Worm (Caenorhabditis elegans) whole organism, L4/young adult: ENCODE measurements around the gene popl-1.

ENCODE experiments used
- W03F9.2 ChIP-seq: fragments of 150-350 bp; optimal IDR thresholded peaks from 2 replicates; lab custom pipeline; 2014; ENCODE audit warnings: missing biosample characterization, missing genetic modification characterization
- dao-5 ChIP-seq: sonication (generic microtip); optimal IDR thresholded peaks from 2 replicates; lab custom pipeline; 2016; ENCODE audit warnings: missing genotype, missing genetic modification characterization, moderate library complexity, missing compliant biosample characterization
- him-1 ChIP-seq: sonication (generic microtip); optimal IDR thresholded peaks from 2 replicates; lab custom pipeline; 2016; ENCODE audit warnings: missing genotype, missing genetic modification reagents, missing genetic modification characterization, missing compliant biosample characterization

- no peak for TF ChIP-seq dao-5 (tag; lab: Kevin White, UChicago)
- no peak for TF ChIP-seq him-1 (tag; lab: Kevin White, UChicago)
- no peak for TF ChIP-seq W03F9.2 (tag; lab: Kevin White, UChicago)
Observed at ce11 chrIII:6464913-6465312, 34.2 kb upstream of the popl-1 start, which contains the start of gene nduf-2.2.
